Worm (Caenorhabditis elegans): Measurements from ENCODE around the gene F42A6.6.

The F42A6.6 gene

DNA sequence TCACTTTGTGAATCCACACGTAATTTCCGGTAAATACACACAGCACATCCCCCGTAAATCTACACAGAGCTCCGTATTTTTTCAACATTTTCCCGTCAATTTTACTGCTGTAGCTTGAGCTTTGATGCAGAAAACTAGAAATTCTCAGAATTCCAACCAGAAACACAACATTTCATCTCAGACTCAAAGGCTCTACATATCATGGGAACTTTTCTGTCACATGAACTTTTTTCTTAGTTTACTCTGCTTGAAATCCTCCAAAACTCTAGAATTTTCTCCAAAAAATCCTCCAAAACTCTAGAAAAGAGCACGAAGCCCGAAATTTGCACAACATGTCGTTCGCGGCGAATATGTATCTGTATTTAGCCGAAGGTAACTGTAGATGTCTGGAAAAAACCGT lies 26.5 kb upstream of the F42A6.6 start, which contains the start of gene Y55H10A.2:
Y55H10A.2 (plus strand) TSS at position 301 of the 400 bp plus-strand sequence.
- TF ChIP-seq hlh-12 (tag; optimal IDR thresholded peaks at IDR 0.05) (no peak), sea-2 (GFP tag; IDR thresholded peaks at IDR 0.05) (no peak), egl-44 (GFP tag; IDR thresholded peaks at IDR 0.05) (no peak), K12H6.12 (tag; optimal IDR thresholded peaks at IDR 0.05) (no peak), nfya-1 (tag; optimal IDR thresholded peaks at IDR 0.05; ENCODE audit: borderline replicate concordance, insufficient read depth) (no peak), nhr-90 (tag; optimal IDR thresholded peaks at IDR 0.05) (no peak), lag-1 (GFP tag; IDR thresholded peaks at IDR 0.05) (no peak), nfya-2 (GFP tag; IDR thresholded peaks at IDR 0.05) (no peak), F39B2.1 (GFP tag; IDR thresholded peaks at IDR 0.05) (no peak), rec-8 (tag; optimal IDR thresholded peaks at IDR 0.05) (no peak), cebp-1 (GFP tag; IDR thresholded peaks at IDR 0.05) (no peak), cebp-1 (tag; optimal IDR thresholded peaks at IDR 0.05) (no peak), ceh-79 (tag; optimal IDR thresholded peaks at IDR 0.05) (no peak), madf-6 (GFP tag; IDR thresholded peaks at IDR 0.05) (no peak), attf-6 (GFP tag; IDR thresholded peaks at IDR 0.05) (no peak), ceh-40 (GFP tag; IDR thresholded peaks at IDR 0.05) (no peak), cebp-2 (GFP tag; IDR thresholded peaks at IDR 0.05) (no peak), ztf-22 (GFP tag; optimal IDR thresholded peaks at IDR 0.05) (no peak), repo-1 (tag; optimal IDR thresholded peaks at IDR 0.05) (no peak)

DNA sequence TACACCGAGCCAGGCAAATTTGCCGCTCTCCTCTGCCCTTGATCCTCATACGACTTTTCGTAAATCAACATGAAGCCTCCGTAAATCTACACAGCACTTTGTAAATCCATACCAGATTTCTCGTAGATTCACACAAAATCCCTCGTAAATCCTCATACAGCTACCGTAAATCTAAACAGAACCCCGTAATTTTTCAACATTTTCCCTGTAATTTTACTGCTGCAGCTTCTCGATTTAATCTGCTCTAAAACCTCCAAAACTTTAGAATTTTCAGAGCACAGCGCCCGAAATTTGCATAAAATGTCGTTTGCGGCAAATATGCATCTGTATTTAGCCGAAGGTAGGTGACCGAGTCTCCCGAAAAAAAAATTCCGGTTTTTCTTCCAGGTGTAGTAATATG lies 18.1 kb upstream of the F42A6.6 start, which contains the start of gene F42A6.1:
F42A6.1 (plus strand) TSS at position 301 of the 400 bp plus-strand sequence.
- no peak for TF ChIP-seq madf-10 (tag; optimal IDR thresholded peaks at IDR 0.05)
- no peak for TF ChIP-seq ztf-28 (GFP tag; IDR thresholded peaks at IDR 0.05)
- no peak for TF ChIP-seq T07F8.4 (tag; optimal IDR thresholded peaks at IDR 0.05)
- TF ChIP-seq lin-40 (tag; optimal IDR thresholded peaks at IDR 0.05): no peak
- no peak for TF ChIP-seq nfya-2 (GFP tag; IDR thresholded peaks at IDR 0.05)
- no peak for TF ChIP-seq C06A6.2 (GFP tag; conservative IDR thresholded peaks at IDR 0.05)
- TF ChIP-seq ztf-3 (GFP tag; optimal IDR thresholded peaks at IDR 0.05): no peak

DNA sequence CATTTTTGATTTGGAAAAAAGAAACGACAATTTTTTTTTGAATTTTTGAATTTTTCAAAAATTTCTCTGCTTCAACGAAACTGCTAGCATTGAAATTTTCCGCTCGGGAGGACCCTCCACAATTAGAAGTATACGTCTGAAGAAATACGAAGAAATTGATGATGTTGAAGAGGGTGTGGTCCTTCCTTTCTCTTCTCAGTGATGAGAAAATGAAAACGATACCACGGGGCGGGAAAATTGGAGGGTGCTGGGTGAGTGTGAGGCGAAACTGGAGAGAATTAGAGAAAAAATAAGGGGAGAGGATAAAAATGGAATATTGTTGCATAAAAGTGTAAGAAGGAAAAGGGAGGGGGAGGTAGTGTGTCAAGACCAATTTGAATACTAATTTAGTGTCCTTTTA lies 15.3 kb upstream of the F42A6.6 start:
- no peak for TF ChIP-seq F22D6.2 (tag; optimal IDR thresholded peaks at IDR 0.05)
- TF ChIP-seq tbp1 (GFP tag; optimal IDR thresholded peaks at IDR 0.05): no peak
- no peak for TF ChIP-seq him-1 (tag; optimal IDR thresholded peaks at IDR 0.05)
- TF ChIP-seq nhr-27 (tag; optimal IDR thresholded peaks at IDR 0.05): no peak
- TF ChIP-seq hmg-1.2 (GFP tag; IDR thresholded peaks at IDR 0.05): no peak
- no peak for TF ChIP-seq egrh-3 (GFP tag; IDR thresholded peaks at IDR 0.05)
- no peak for TF ChIP-seq mel-28 (tag; optimal IDR thresholded peaks at IDR 0.05; ENCODE audit: borderline replicate concordance)
- no peak for TF ChIP-seq Y53F4B.3 (GFP tag; IDR thresholded peaks at IDR 0.05)
- TF ChIP-seq Y79H2A.3 (GFP tag; conservative IDR thresholded peaks at IDR 0.05): no peak
- TF ChIP-seq ztf-6 (GFP tag; IDR thresholded peaks at IDR 0.05): no peak
- TF ChIP-seq zim-3 (tag; optimal IDR thresholded peaks at IDR 0.05): no peak
- TF ChIP-seq mcd-1 (GFP tag; IDR thresholded peaks at IDR 0.05): no peak
- TF ChIP-seq snpc-4 (GFP tag; optimal IDR thresholded peaks at IDR 0.05): no peak
- TF ChIP-seq snpc-4 (tag; optimal IDR thresholded peaks at IDR 0.05): no peak
- TF ChIP-seq C17E4.6 (GFP tag; IDR thresholded peaks at IDR 0.05): no peak
- TF ChIP-seq F23B12.7 (tag; optimal IDR thresholded peaks at IDR 0.05; ENCODE audit: insufficient read depth): no peak
- no peak for TF ChIP-seq let-607 (tag; optimal IDR thresholded peaks at IDR 0.05)

Data from whole organism, young adult.